Worm (Caenorhabditis elegans): ENCODE results near the gene F13A2.3.

DNA sequence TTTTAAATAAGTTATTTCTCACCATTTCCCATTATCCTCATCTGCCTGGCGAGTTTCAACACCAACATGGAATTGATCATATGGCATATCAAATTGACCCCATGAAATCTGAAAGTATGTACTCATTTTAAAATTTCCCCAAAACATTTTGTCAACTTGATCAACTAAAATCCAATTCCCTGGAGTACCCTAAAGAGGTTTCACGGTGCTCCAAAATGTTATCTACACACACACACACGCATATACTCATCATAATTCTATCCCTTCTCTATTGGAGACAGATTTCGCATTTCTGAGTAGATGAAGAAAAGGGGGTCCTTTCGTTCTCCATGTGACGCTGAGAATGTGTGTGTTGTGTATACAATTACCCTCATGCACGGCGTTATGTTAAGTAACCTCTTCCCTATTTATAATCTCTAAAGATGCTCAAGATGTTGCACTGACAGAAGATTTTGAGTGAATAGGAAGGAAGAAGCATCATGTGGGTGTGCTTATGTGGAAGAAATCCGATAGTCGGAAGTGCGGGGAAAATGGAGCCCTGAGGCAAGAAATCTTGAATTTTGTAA lies 40.0 kb downstream of the F13A2.3 start:
- TF ChIP-seq bed-3 (GFP tag; optimal IDR thresholded peaks at IDR 0.05) (no peak), flh-1 (GFP tag; optimal IDR thresholded peaks at IDR 0.05) (no peak), zip-8 (tag; optimal IDR thresholded peaks at IDR 0.05) (no peak), snpc-4 (tag; optimal IDR thresholded peaks at IDR 0.05) (no peak), mep-1 (tag; optimal IDR thresholded peaks at IDR 0.05) (no peak)
